Fruit fly (Drosophila melanogaster): Measurements from ENCODE around the gene LManI.

The LManI gene

DNA sequence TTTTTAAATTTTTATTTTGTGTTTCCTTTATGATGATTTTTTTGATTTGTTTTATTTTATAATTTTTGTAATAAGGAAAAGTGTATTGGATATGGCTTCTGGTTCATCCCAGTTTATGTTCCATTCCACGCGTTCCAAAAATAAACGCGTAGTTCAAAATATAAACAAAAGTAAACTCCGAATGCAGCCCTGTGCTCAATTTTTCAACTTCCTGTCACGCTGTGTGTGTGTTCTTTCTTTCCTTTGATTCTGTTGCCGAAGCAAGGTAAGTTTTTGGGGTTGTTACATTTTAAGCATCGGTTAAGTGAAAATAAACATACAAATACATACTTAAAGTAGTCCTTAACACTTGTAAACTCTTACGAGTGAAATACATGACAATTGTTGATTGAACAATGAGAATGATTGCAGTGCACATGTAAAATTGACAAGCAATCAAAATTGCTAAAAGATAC lies 48.9 kb downstream of the LManI start, which contains the start of the genes Ip259 and RpS27A (continued):
- TF ChIP-seq CG9876 (GFP tag; optimal IDR thresholded peaks at IDR 0.05) (peak; percentile 84), dysf (GFP tag; IDR thresholded peaks at IDR 0.05) (peak; percentile 77; the same call in 1 of the 3 replicates), CG17361 (GFP tag; IDR thresholded peaks at IDR 0.05) (peak; percentile 75; the same call in 2 of the 3 replicates), disco-r (GFP tag; optimal IDR thresholded peaks at IDR 0.05) (peak; percentile 43), schlank (tag; optimal IDR thresholded peaks at IDR 0.05) (peak; percentile 54), Usf (GFP tag; optimal IDR thresholded peaks at IDR 0.05) (peak; percentile 78), Drgx (GFP tag; IDR thresholded peaks at IDR 0.05) (0 out of 2 replicates have a peak, but pooled peaks have one; percentile 5), CG32772 (GFP tag; IDR thresholded peaks at IDR 0.05) (no peak; the same call in 1 of the 2 replicates), CG6791 (GFP tag; IDR thresholded peaks at IDR 0.05; ENCODE audit: partially characterized antibody) (no peak), CG17385 (GFP tag; optimal IDR thresholded peaks at IDR 0.05) (peak; percentile 81), B-H2 (GFP tag; optimal IDR thresholded peaks at IDR 0.05) (peak; percentile 86), lola (GFP tag; optimal IDR thresholded peaks at IDR 0.05) (peak in 1 of 3 experiments; percentile 36), Side (GFP tag; optimal IDR thresholded peaks at IDR 0.05) (peak; percentile 75), Hsf (GFP tag; optimal IDR thresholded peaks at IDR 0.05) (peak; percentile 80), Adf1 (GFP tag; IDR thresholded peaks at IDR 0.05) (peak; percentile 37), sc (optimal IDR thresholded peaks at IDR 0.05) (no peak), sc (GFP tag; optimal IDR thresholded peaks at IDR 0.05) (peak; percentile 59), wdn (GFP tag; IDR thresholded peaks at IDR 0.05) (peak; percentile 54; the same call in 1 of the 2 replicates), kah (GFP tag; optimal IDR thresholded peaks at IDR 0.05) (peak; percentile 59), Camta (GFP tag; optimal IDR thresholded peaks at IDR 0.05) (peak; percentile 81), chm (GFP tag; IDR thresholded peaks at IDR 0.05) (peak; percentile 86; the same call in 1 of the 2 replicates), bbx (GFP tag; IDR thresholded peaks at IDR 0.05; ENCODE audit: partially characterized antibody) (peak; percentile 34; the same call in 1 of the 2 replicates), trh (GFP tag; optimal IDR thresholded peaks at IDR 0.05) (peak; percentile 60), CG6813 (GFP tag; optimal IDR thresholded peaks at IDR 0.05) (peak; percentile 83), ranshi (GFP tag; IDR thresholded peaks at IDR 0.05) (no peak; the same call in 1 of the 2 replicates), eve (GFP tag; optimal IDR thresholded peaks at IDR 0.05) (peak in 1 of 2 experiments; percentile 77), da (GFP tag; optimal IDR thresholded peaks at IDR 0.05) (peak; percentile 95), chinmo (GFP tag; IDR thresholded peaks at IDR 0.05; ENCODE audit: partially characterized antibody) (no peak), CG4854 (GFP tag; optimal IDR thresholded peaks at IDR 0.05) (peak; percentile 57), Doc2 (GFP tag; IDR thresholded peaks at IDR 0.05) (no peak), CHES-1-like (GFP tag; optimal IDR thresholded peaks at IDR 0.05) (peak; percentile 48), CG1024 (GFP tag; IDR thresholded peaks at IDR 0.05) (peak; percentile 98), Med (GFP tag) (peak; percentile 97), Dref (GFP tag; IDR thresholded peaks at IDR 0.05) (peak; percentile 57), tup (GFP tag; optimal IDR thresholded peaks at IDR 0.05) (no peak), CG3847 (GFP tag; IDR thresholded peaks at IDR 0.05) (peak; percentile 78), Trl (optimal IDR thresholded peaks at IDR 0.05) (no peak), Trl (GFP tag; optimal IDR thresholded peaks at IDR 0.05) (peak; percentile 78), gce (GFP tag; IDR thresholded peaks at IDR 0.05) (peak; percentile 83; the same call in 2 of the 3 replicates), crc (GFP tag; optimal IDR thresholded peaks at IDR 0.05) (peak; percentile 56), CG3838 (GFP tag; optimal IDR thresholded peaks at IDR 0.05) (no peak), HHEX (GFP tag; optimal IDR thresholded peaks at IDR 0.05) (peak; percentile 82), CG6683 (GFP tag; optimal IDR thresholded peaks at IDR 0.05) (peak; percentile 51), cad (GFP tag; optimal IDR thresholded peaks at IDR 0.05) (no peak), CG34422 (GFP tag; IDR thresholded peaks at IDR 0.05) (peak; percentile 83; the same call in 2 of the 3 replicates), sob (GFP tag; IDR thresholded peaks at IDR 0.05) (peak; percentile 84), Mad (GFP tag; optimal IDR thresholded peaks at IDR 0.05) (peak; percentile 46), Dfd (GFP tag; optimal IDR thresholded peaks at IDR 0.05) (no peak), NfI (GFP tag; optimal IDR thresholded peaks at IDR 0.05) (peak; percentile 93), CG9797 (GFP tag; optimal IDR thresholded peaks at IDR 0.05) (peak; percentile 29), CG12659 (GFP tag; optimal IDR thresholded peaks at IDR 0.05) (peak; percentile 90)

Measured in whole organism, embryonic.